Worm (Caenorhabditis elegans) whole organism, late embryonic: Measurements from ENCODE around the gene gnrr-7.

Experiments used
- C38D4.7 ChIP-seq: fragments of 200-800 bp; sonication (Bioruptor generic); optimal IDR thresholded peaks from 2 replicates; lab custom pipeline; 2018; ENCODE audit warnings: mild to moderate bottlenecking, missing genetic modification characterization, moderate library complexity, missing compliant biosample characterization
- T23F11.4 ChIP-seq: fragments of 200-800 bp; sonication (Bioruptor generic); optimal IDR thresholded peaks from 2 replicates; lab custom pipeline; 2018; ENCODE audit warnings: mild to moderate bottlenecking, missing genetic modification characterization, missing compliant biosample characterization
- Y22D7AL.16 ChIP-seq: sonication (generic microtip); optimal IDR thresholded peaks from 2 replicates; lab custom pipeline; 2016; ENCODE audit warnings: missing genetic modification characterization, missing compliant biosample characterization
- ahr-1 ChIP-seq: sonication (generic microtip); optimal IDR thresholded peaks from 2 replicates; lab custom pipeline; 2016; ENCODE audit warnings: missing genetic modification characterization, missing compliant biosample characterization
- ceh-14 ChIP-seq: sonication (generic microtip); optimal IDR thresholded peaks from 2 replicates; lab custom pipeline; 2016; ENCODE audit warnings: missing genotype, missing genetic modification characterization, missing compliant biosample characterization
- ceh-18 ChIP-seq: sonication (generic microtip); optimal IDR thresholded peaks from 2 replicates; lab custom pipeline; 2016; ENCODE audit warnings: missing genetic modification characterization, missing compliant biosample characterization
- ceh-19 ChIP-seq: fragments of 200-800 bp; sonication (Bioruptor generic); optimal IDR thresholded peaks from 2 replicates; lab custom pipeline; 2018; ENCODE audit warnings: mild to moderate bottlenecking, missing genetic modification characterization, missing compliant biosample characterization
- ceh-31 ChIP-seq: sonication (generic microtip); optimal IDR thresholded peaks from 2 replicates; lab custom pipeline; 2016; ENCODE audit warnings: missing genetic modification characterization, missing compliant biosample characterization
- ceh-34 ChIP-seq: sonication (generic microtip); optimal IDR thresholded peaks from 2 replicates; lab custom pipeline; 2016; ENCODE audit warnings: mild to moderate bottlenecking, missing genetic modification characterization, missing compliant biosample characterization
- ceh-48 ChIP-seq: sonication (generic microtip); optimal IDR thresholded peaks from 2 replicates; lab custom pipeline; 2016; ENCODE audit warnings: missing genetic modification characterization, inconsistent platforms, missing compliant biosample characterization
- ceh-6 ChIP-seq: fragments of 200-800 bp; sonication (Bioruptor generic); optimal IDR thresholded peaks from 2 replicates; lab custom pipeline; 2018; ENCODE audit warnings: mild to moderate bottlenecking, missing genetic modification characterization, missing compliant biosample characterization
- elt-2 ChIP-seq: sonication (generic microtip); optimal IDR thresholded peaks from 2 replicates; lab custom pipeline; 2016; ENCODE audit warnings: missing genetic modification reagents, missing genetic modification characterization, missing compliant biosample characterization
- eyg-1 ChIP-seq: sonication (generic microtip); optimal IDR thresholded peaks from 2 replicates; lab custom pipeline; 2016; ENCODE audit warnings: missing genotype, missing genetic modification characterization, missing compliant biosample characterization
- fkh-6 ChIP-seq: sonication (generic microtip); optimal IDR thresholded peaks from 2 replicates; lab custom pipeline; 2016; ENCODE audit warnings: missing genetic modification characterization, missing compliant biosample characterization
- gmeb-2 ChIP-seq: sonication (generic microtip); optimal IDR thresholded peaks from 2 replicates; lab custom pipeline; 2016; ENCODE audit warnings: missing genetic modification characterization, inconsistent platforms, missing compliant biosample characterization
- hlh-13 ChIP-seq: fragments of 200-800 bp; sonication (Bioruptor generic); optimal IDR thresholded peaks from 2 replicates; lab custom pipeline; 2018; ENCODE audit warnings: mild to moderate bottlenecking, missing genetic modification characterization, missing compliant biosample characterization
- hlh-30 ChIP-seq: sonication (generic microtip); optimal IDR thresholded peaks from 2 replicates; lab custom pipeline; 2017; ENCODE audit warnings: antibody characterized with exemption, missing genetic modification characterization, missing compliant biosample characterization; ENCODE audit not compliant: insufficient read depth
- hlh-6 ChIP-seq: sonication (generic microtip); optimal IDR thresholded peaks from 2 replicates; lab custom pipeline; 2016; ENCODE audit warnings: missing genotype, missing genetic modification characterization, missing compliant biosample characterization
- hlh-8 ChIP-seq: sonication (generic microtip); optimal IDR thresholded peaks from 2 replicates; lab custom pipeline; 2016; ENCODE audit warnings: missing genotype, missing genetic modification characterization, missing compliant biosample characterization
- mec-3 ChIP-seq: sonication (generic microtip); optimal IDR thresholded peaks from 2 replicates; lab custom pipeline; 2016; ENCODE audit warnings: borderline replicate concordance, missing genetic modification characterization, missing compliant biosample characterization
- nfya-1 ChIP-seq: sonication (generic microtip); optimal IDR thresholded peaks from 2 replicates; lab custom pipeline; 2017; ENCODE audit warnings: missing genetic modification characterization, mild to moderate bottlenecking, missing compliant biosample characterization, antibody characterized with exemption, moderate library complexity
- nhr-11 ChIP-seq: fragments of 150-350 bp; optimal IDR thresholded peaks from 2 replicates; lab custom pipeline; 2014; ENCODE audit warnings: missing biosample characterization, missing genetic modification characterization
- npax-4 ChIP-seq: sonication (generic microtip); optimal IDR thresholded peaks from 2 replicates; lab custom pipeline; 2016; ENCODE audit warnings: missing genetic modification characterization, missing compliant biosample characterization
- pag-3 ChIP-seq: sonication (generic microtip); optimal IDR thresholded peaks from 2 replicates; lab custom pipeline; 2016; ENCODE audit warnings: missing compliant biosample characterization, missing genetic modification characterization, borderline replicate concordance
- pha-2 ChIP-seq: sonication (generic microtip); optimal IDR thresholded peaks from 2 replicates; lab custom pipeline; 2017; ENCODE audit warnings: mild to moderate bottlenecking, missing genetic modification characterization, missing compliant biosample characterization
- pha-4 ChIP-seq: fragments of 150-350 bp; optimal IDR thresholded peaks from 2 replicates; lab custom pipeline; 2018; ENCODE audit warnings: missing biosample characterization, missing genetic modification reagents, missing genetic modification characterization
- pros-1 ChIP-seq: fragments of 150-350 bp; optimal IDR thresholded peaks from 2 replicates; lab custom pipeline; 2014; ENCODE audit warnings: missing biosample characterization, missing genetic modification reagents, missing genetic modification characterization
- ref-2 ChIP-seq: sonication (generic microtip); optimal IDR thresholded peaks from 2 replicates; lab custom pipeline; 2016; ENCODE audit warnings: missing genetic modification characterization, missing compliant biosample characterization
- rnt-1 ChIP-seq: sonication (generic microtip); optimal IDR thresholded peaks from 2 replicates; lab custom pipeline; 2016; ENCODE audit warnings: missing genetic modification characterization, missing compliant biosample characterization
- sdc-2 ChIP-seq: sonication (generic microtip); optimal IDR thresholded peaks from 2 replicates; lab custom pipeline; 2016; ENCODE audit warnings: missing genotype, missing genetic modification characterization, missing compliant biosample characterization
- syd-9 ChIP-seq: sonication (generic microtip); optimal IDR thresholded peaks from 2 replicates; lab custom pipeline; 2016; ENCODE audit warnings: mild to moderate bottlenecking, missing genetic modification characterization, moderate library complexity, missing compliant biosample characterization
- tbx-2 ChIP-seq: sonication (generic microtip); optimal IDR thresholded peaks from 2 replicates; lab custom pipeline; 2016; ENCODE audit warnings: missing genetic modification characterization, missing compliant biosample characterization
- tbx-7 ChIP-seq: sonication (generic microtip); optimal IDR thresholded peaks from 2 replicates; lab custom pipeline; 2016; ENCODE audit warnings: missing genotype, missing genetic modification characterization, missing compliant biosample characterization
- unc-42 ChIP-seq: sonication (generic microtip); optimal IDR thresholded peaks from 2 replicates; lab custom pipeline; 2016; ENCODE audit warnings: missing genotype, missing genetic modification characterization, missing compliant biosample characterization
- unc-55 ChIP-seq: sonication (generic microtip); optimal IDR thresholded peaks from 2 replicates; lab custom pipeline; 2017; ENCODE audit warnings: missing biosample characterization, missing genetic modification reagents, missing genetic modification characterization
- unc-86 ChIP-seq: sonication (generic microtip); optimal IDR thresholded peaks from 2 replicates; lab custom pipeline; 2016; ENCODE audit warnings: missing genetic modification characterization, missing compliant biosample characterization

gnrr-7 gene

DNA sequence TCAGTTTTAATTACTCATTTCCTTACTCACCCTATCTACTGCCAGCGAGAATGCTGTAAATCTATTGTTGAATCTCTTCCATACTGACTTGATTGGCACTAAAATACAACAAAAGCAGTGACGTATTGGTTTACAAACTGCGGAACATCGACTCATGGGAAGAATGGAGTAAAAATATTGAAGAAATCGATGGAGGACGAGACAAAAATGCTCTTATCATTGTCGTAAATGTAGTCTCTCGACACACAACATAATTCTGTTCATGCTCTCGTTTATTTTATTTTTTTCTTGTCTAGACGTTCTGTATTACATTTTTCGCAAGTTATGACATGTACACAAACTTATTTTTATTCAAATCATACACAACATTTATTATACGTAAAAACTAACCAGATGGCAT, 18.2 kb downstream of the gnrr-7 start, which contains the start of gene C34F6.11:
Gene C34F6.11 (minus strand): TSS at position 160 of the 400 bp plus-strand sequence.
- TF ChIP-seq Y22D7AL.16 (no peak), elt-2 (tag; lab: Kevin White, UChicago) (no peak), hlh-13 (no peak), ceh-34 (tag; lab: Kevin White, UChicago) (no peak)

DNA sequence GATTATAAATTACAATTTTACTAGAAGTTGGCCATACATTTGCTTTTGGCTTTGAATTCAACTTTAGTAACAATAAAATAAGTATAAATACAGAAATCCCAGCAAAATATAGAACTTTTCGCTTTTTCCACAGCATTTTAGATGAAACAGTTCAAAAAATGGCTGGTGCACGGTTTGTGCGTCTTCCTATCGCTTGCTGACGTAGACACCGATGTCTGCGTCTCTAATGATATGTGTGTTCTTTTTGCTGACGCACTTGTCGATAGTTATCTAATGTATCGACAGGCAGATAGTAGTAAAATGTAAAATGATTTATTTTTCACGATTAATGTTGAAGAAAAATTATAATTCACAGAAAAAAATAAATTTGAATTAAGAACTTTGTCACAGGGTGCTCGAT, 21.4 kb downstream of the gnrr-7 start, which contains the start of gene hst-2:
Gene hst-2 (minus strand): TSS at position 203 of the 400 bp plus-strand sequence.
- TF ChIP-seq ceh-18 (tag; lab: Kevin White, UChicago), result peak; percentile 2
- no peak for TF ChIP-seq C38D4.7 (GFP tag; lab: Kevin White, UChicago)
- TF ChIP-seq unc-55 (GFP tag; lab: Kevin White, UChicago), result peak; percentile 53
- peak; percentile 21 for TF ChIP-seq ceh-14
- TF ChIP-seq ref-2, result no peak
- TF ChIP-seq pros-1 (tag; lab: Kevin White, UChicago), result no peak
- no peak for TF ChIP-seq ahr-1 (tag; lab: Kevin White, UChicago)
- TF ChIP-seq sdc-2 (tag; lab: Kevin White, UChicago), result peak; percentile 18
- peak; percentile 72 for TF ChIP-seq elt-2 (tag; lab: Kevin White, UChicago)
- no peak for TF ChIP-seq gmeb-2 (tag; lab: Kevin White, UChicago)
- peak; percentile 28 for TF ChIP-seq hlh-30
- no peak for TF ChIP-seq mec-3
- TF ChIP-seq ceh-48 (tag; lab: Kevin White, UChicago), result peak; percentile 15
- TF ChIP-seq T23F11.4 (GFP tag; lab: Kevin White, UChicago), result peak; percentile 3
- peak; percentile 52 for TF ChIP-seq unc-42 (tag; lab: Kevin White, UChicago)
- TF ChIP-seq nfya-1 (tag; lab: Kevin White, UChicago), result peak; percentile 53
- TF ChIP-seq eyg-1 (tag; lab: Kevin White, UChicago), result no peak
- TF ChIP-seq fkh-6 (tag; lab: Kevin White, UChicago), result peak; percentile 8
- no peak for TF ChIP-seq pag-3 (tag; lab: Kevin White, UChicago)
- TF ChIP-seq ceh-31 (tag; lab: Kevin White, UChicago), result peak; percentile 67
- no peak for TF ChIP-seq unc-86

DNA sequence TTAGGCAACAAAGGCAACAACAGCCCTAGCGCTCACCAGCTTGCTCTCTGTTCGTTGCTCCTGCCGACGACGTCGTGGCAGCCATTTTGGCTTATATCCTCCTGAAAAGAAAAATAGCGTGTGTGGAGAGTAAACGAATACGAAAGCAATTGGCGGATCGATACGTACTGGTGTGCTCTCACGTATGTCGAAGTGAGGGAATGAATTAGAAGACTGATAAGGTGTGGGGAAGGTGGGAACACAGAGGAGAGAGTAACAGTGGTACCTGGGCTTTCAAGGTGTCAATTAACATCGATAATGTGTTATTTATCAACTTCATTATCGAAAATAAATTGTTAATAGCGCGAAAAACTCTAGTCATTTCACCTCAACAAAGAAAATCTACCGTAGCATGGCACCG, 23.2 kb downstream of the gnrr-7 start, which contains the start of gene C34F6.5:
Gene C34F6.5 (minus strand): TSS at position 101 of the 400 bp plus-strand sequence.
- TF ChIP-seq pha-4 (tag; lab: Kevin White, UChicago) (no peak), ceh-48 (tag; lab: Kevin White, UChicago) (peak; percentile 26)

DNA sequence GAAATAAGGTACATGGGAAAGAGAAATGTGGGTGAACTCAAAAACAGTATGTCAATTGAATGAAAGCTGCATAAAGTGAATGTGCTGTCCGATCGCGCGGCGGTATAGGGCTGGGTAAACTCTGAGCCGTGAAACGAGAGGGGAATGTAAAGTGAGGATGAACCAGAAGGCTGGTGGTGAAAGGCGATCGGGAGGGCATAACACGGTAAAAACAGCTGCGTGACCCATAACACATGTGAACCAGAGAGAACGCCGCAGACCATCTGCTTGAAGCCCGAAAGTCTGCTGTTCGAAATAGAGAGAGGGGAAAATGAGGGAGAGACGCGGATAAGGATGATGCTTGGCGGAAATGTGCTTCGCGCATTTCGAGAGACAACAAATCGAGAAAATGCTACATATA, 24.8 kb downstream of the gnrr-7 start:
- peak; percentile 6 for TF ChIP-seq tbx-2 (tag; lab: Kevin White, UChicago)
- no peak for TF ChIP-seq rnt-1
- TF ChIP-seq hlh-13, result no peak
- TF ChIP-seq ceh-34 (tag; lab: Kevin White, UChicago), result peak; percentile 45
- no peak for TF ChIP-seq syd-9 (tag; lab: Kevin White, UChicago)
- TF ChIP-seq nhr-11 (tag; lab: Kevin White, UChicago), result no peak
- peak; percentile 45 for TF ChIP-seq hlh-8 (tag; lab: Kevin White, UChicago)
- peak; percentile 23 for TF ChIP-seq hlh-6
- TF ChIP-seq sdc-2 (tag; lab: Kevin White, UChicago), result peak; percentile 26
- TF ChIP-seq ceh-6, result no peak

DNA sequence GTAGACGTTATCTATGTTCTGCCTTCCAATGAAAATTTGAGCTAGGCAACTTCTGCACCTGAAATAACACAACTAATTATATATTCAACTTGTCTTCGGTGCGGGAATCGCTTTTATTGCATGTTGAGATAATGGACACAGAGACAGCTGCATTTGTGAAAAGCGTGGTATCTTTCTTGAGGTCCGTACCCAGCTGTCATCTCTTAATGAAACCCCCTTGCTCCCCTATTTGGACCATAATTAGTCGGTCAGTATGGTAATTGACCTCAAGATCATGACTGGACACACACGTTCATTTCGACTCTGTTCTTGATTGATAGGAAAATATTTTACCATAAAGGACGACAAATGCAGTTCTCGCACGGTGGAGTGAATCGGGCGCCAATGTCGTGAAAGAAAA, 25.8 kb downstream of the gnrr-7 start:
- TF ChIP-seq pha-2 (tag; lab: Kevin White, UChicago) (no peak), unc-42 (tag; lab: Kevin White, UChicago) (peak; percentile 3), fkh-6 (tag; lab: Kevin White, UChicago) (no peak), ceh-31 (tag; lab: Kevin White, UChicago) (peak; percentile 15), eyg-1 (tag; lab: Kevin White, UChicago) (no peak), npax-4 (tag; lab: Kevin White, UChicago) (no peak), tbx-7 (no peak), ceh-48 (tag; lab: Kevin White, UChicago) (no peak), ceh-19 (GFP tag; lab: Kevin White, UChicago) (no peak), T23F11.4 (GFP tag; lab: Kevin White, UChicago) (no peak)
- TF ChIP-seq, all 69 proteins: peak for 2
